Fruit fly (Drosophila melanogaster) whole organism, embryonic: Measurements from ENCODE around the gene HSPBAP1.

Experiments used
- Ada2b ChIP-seq: fragments of 200-800 bp; sonication (Bioruptor generic); IDR thresholded peaks from 2 replicates; pipeline ENCODE4 v1.3.6; 2022; ENCODE audit warnings: missing biosample characterization, missing genetic modification characterization
- Atf3 ChIP-seq: fragments of 200-800 bp; sonication (Bioruptor generic); optimal IDR thresholded peaks from 3 replicates; lab custom pipeline; 2016; ENCODE audit warnings: missing biosample characterization, missing genetic modification characterization
- CG10366 ChIP-seq: fragments of 200-800 bp; sonication (Bioruptor generic); IDR thresholded peaks from 2 replicates; pipeline ENCODE4 v1.3.6; 2022; ENCODE audit warnings: missing biosample characterization, missing genetic modification characterization
- CG12769 ChIP-seq: fragments of 200-800 bp; sonication (Bioruptor generic); optimal IDR thresholded peaks from 2 replicates; lab custom pipeline; 2019; ENCODE audit warnings: missing biosample characterization, mild to moderate bottlenecking, missing genetic modification characterization, moderate library complexity
- CG17912 ChIP-seq: fragments of 200-800 bp; sonication (Bioruptor generic); optimal IDR thresholded peaks from 2 replicates; lab custom pipeline; 2018; ENCODE audit warnings: missing biosample characterization, mild to moderate bottlenecking, missing genetic modification characterization
- CG30431 ChIP-seq: fragments of 200-800 bp; sonication (Bioruptor generic); optimal IDR thresholded peaks from 2 replicates; lab custom pipeline; 2017; ENCODE audit warnings: missing biosample characterization, missing genetic modification characterization
- CG33557 ChIP-seq: fragments of 200-800 bp; sonication (Bioruptor generic); optimal IDR thresholded peaks from 2 replicates; lab custom pipeline; 2019; ENCODE audit warnings: missing biosample characterization, mild to moderate bottlenecking, missing genetic modification characterization, moderate library complexity
- CG42726 ChIP-seq: fragments of 200-800 bp; sonication (Bioruptor generic); IDR thresholded peaks from 2 replicates; pipeline ENCODE4 v1.3.6; 2022; ENCODE audit warnings: missing biosample characterization, missing genetic modification characterization; ENCODE audit not compliant: partially characterized antibody
- CG4730 ChIP-seq: fragments of 200-800 bp; sonication (Bioruptor generic); IDR thresholded peaks from 2 replicates; pipeline ENCODE4 v1.3.6; 2022; ENCODE audit warnings: missing biosample characterization, missing genetic modification characterization
- CG4820 ChIP-seq: fragments of 200-800 bp; sonication (Bioruptor generic); optimal IDR thresholded peaks from 3 replicates; lab custom pipeline; 2016; ENCODE audit warnings: missing biosample characterization, missing genetic modification characterization
- CG5245 ChIP-seq: fragments of 200-800 bp; sonication (Bioruptor generic); optimal IDR thresholded peaks from 3 replicates; lab custom pipeline; 2016; ENCODE audit warnings: missing biosample characterization, missing genetic modification characterization
- CG6813 ChIP-seq: fragments of 200-800 bp; sonication (Bioruptor generic); optimal IDR thresholded peaks from 2 replicates; lab custom pipeline; 2017; ENCODE audit warnings: missing biosample characterization, missing genetic modification characterization, mild to moderate bottlenecking, moderate library complexity, missing genetic modification reagents
- CG7928 ChIP-seq: fragments of 200-800 bp; sonication (Bioruptor generic); optimal IDR thresholded peaks from 2 replicates; lab custom pipeline; 2017; ENCODE audit warnings: missing biosample characterization, mild to moderate bottlenecking, missing genetic modification characterization
- CG9876 ChIP-seq: fragments of 200-800 bp; sonication (Bioruptor generic); optimal IDR thresholded peaks from 2 replicates; lab custom pipeline; 2016; ENCODE audit warnings: missing biosample characterization, missing genetic modification characterization
- Camta ChIP-seq: fragments of 200-800 bp; sonication (Bioruptor generic); optimal IDR thresholded peaks from 2 replicates; lab custom pipeline; 2016; ENCODE audit warnings: missing biosample characterization, missing genetic modification characterization
- Doc2 ChIP-seq: fragments of 200-800 bp; sonication (Bioruptor generic); IDR thresholded peaks from 2 replicates; pipeline ENCODE4 v1.3.6; 2022; ENCODE audit warnings: missing biosample characterization, missing genetic modification characterization
- Dp ChIP-seq: fragments of 200-800 bp; sonication (Bioruptor generic); optimal IDR thresholded peaks from 2 replicates; lab custom pipeline; 2018; ENCODE audit warnings: missing biosample characterization, mild to moderate bottlenecking, missing genetic modification characterization, moderate library complexity
- Fer2 ChIP-seq: fragments of 200-800 bp; sonication (Bioruptor generic); optimal IDR thresholded peaks from 2 replicates; lab custom pipeline; 2018; ENCODE audit warnings: missing biosample characterization, mild to moderate bottlenecking, missing genetic modification characterization, moderate library complexity
- Fer3 ChIP-seq: fragments of 200-800 bp; sonication (Bioruptor generic); optimal IDR thresholded peaks from 2 replicates; lab custom pipeline; 2018; ENCODE audit warnings: missing biosample characterization, mild to moderate bottlenecking, missing genetic modification characterization, moderate library complexity
- H15 ChIP-seq: fragments of 200-800 bp; sonication (Bioruptor generic); IDR thresholded peaks from 3 replicates; pipeline ENCODE4 v1.3.6; 2022; ENCODE audit warnings: missing biosample characterization, missing genetic modification characterization
- HmgZ ChIP-seq: fragments of 200-800 bp; sonication (Bioruptor generic); optimal IDR thresholded peaks from 2 replicates; lab custom pipeline; 2018; ENCODE audit warnings: missing biosample characterization, mild to moderate bottlenecking, missing genetic modification characterization
- Hr51 ChIP-seq, 2 experiments: fragments of 200-800 bp; sonication (Bioruptor generic); optimal IDR thresholded peaks; 2 replicates in 1 of 2; 3 replicates in 1 of 2; lab custom pipeline; 2016 to 2018; ENCODE audit warnings: missing biosample characterization in 2 of 2, missing genetic modification characterization in 2 of 2, mild to moderate bottlenecking in 1 of 2, moderate library complexity in 1 of 2
- Hsf ChIP-seq: fragments of 200-800 bp; sonication (Bioruptor generic); optimal IDR thresholded peaks from 3 replicates; lab custom pipeline; 2016; ENCODE audit warnings: missing biosample characterization, missing genetic modification characterization
- MBD-R2 ChIP-seq: fragments of 200-800 bp; sonication (Bioruptor generic); IDR thresholded peaks from 2 replicates; pipeline ENCODE4 v1.3.6; 2022; ENCODE audit warnings: missing biosample characterization, missing genetic modification characterization
- Mrtf ChIP-seq: fragments of 200-800 bp; sonication (Bioruptor generic); IDR thresholded peaks from 3 replicates; pipeline ENCODE4 v1.3.6; 2022; ENCODE audit warnings: missing biosample characterization, missing genetic modification characterization
- Rx ChIP-seq: fragments of 200-800 bp; sonication (Bioruptor generic); IDR thresholded peaks from 2 replicates; pipeline ENCODE4 v1.3.6; 2022; ENCODE audit warnings: missing biosample characterization, missing genetic modification characterization
- TFAM ChIP-seq: fragments of 200-800 bp; sonication (Bioruptor generic); optimal IDR thresholded peaks from 2 replicates; lab custom pipeline; 2017; ENCODE audit warnings: missing biosample characterization, missing genetic modification characterization, inconsistent platforms
- Taf1 ChIP-seq: fragments of 200-800 bp; sonication (Bioruptor generic); IDR thresholded peaks from 2 replicates; pipeline ENCODE4 v1.3.6; 2022; ENCODE audit warnings: missing biosample characterization, missing genetic modification characterization
- Usf ChIP-seq: fragments of 200-800 bp; sonication (Bioruptor generic); optimal IDR thresholded peaks from 2 replicates; lab custom pipeline; 2017; ENCODE audit warnings: missing genotype, missing biosample characterization, missing genetic modification characterization
- ab ChIP-seq: fragments of 200-800 bp; sonication (Bioruptor generic); optimal IDR thresholded peaks from 2 replicates; lab custom pipeline; 2016; ENCODE audit warnings: missing biosample characterization, missing genetic modification characterization
- chn ChIP-seq: fragments of 200-800 bp; sonication (Bioruptor generic); optimal IDR thresholded peaks from 2 replicates; lab custom pipeline; 2016; ENCODE audit warnings: missing biosample characterization, missing genetic modification characterization
- crp ChIP-seq, 2 experiments: fragments of 200-800 bp; sonication (Bioruptor generic); optimal IDR thresholded peaks; 2 replicates in 1 of 2; 3 replicates in 1 of 2; lab custom pipeline; 2017; ENCODE audit warnings: missing biosample characterization in 2 of 2, missing genetic modification characterization in 2 of 2, mild to moderate bottlenecking in 1 of 2, moderate library complexity in 1 of 2
- dan ChIP-seq: fragments of 200-800 bp; sonication (Bioruptor generic); IDR thresholded peaks from 2 replicates; pipeline ENCODE4 v1.3.6; 2022; ENCODE audit warnings: missing biosample characterization, missing genetic modification characterization
- gro ChIP-seq: fragments of 200-800 bp; sonication (Bioruptor generic); optimal IDR thresholded peaks from 2 replicates; lab custom pipeline; 2016; ENCODE audit warnings: missing biosample characterization, missing genetic modification characterization
- hb ChIP-seq: fragments of 200-800 bp; sonication (Bioruptor generic); IDR thresholded peaks from 3 replicates; pipeline ENCODE4 v1.3.6; 2022; ENCODE audit warnings: missing biosample characterization, missing genetic modification characterization; ENCODE audit not compliant: partially characterized antibody
- hbn ChIP-seq: fragments of 200-800 bp; sonication (Bioruptor generic); IDR thresholded peaks from 2 replicates; pipeline ENCODE4 v1.3.6; 2022; ENCODE audit warnings: missing biosample characterization, missing genetic modification characterization; ENCODE audit not compliant: partially characterized antibody
- insv ChIP-seq, 2 experiments: fragments of 200-800 bp; sonication (Bioruptor generic); optimal IDR thresholded peaks; 3 replicates each; lab custom pipeline; 2016 to 2018; ENCODE audit warnings: missing biosample characterization in 2 of 2, missing genetic modification characterization in 2 of 2
- kah ChIP-seq: fragments of 200-800 bp; sonication (Bioruptor generic); optimal IDR thresholded peaks from 2 replicates; lab custom pipeline; 2018; ENCODE audit warnings: missing biosample characterization, mild to moderate bottlenecking, missing genetic modification characterization
- pum ChIP-seq: fragments of 200-800 bp; sonication (Bioruptor generic); optimal IDR thresholded peaks from 2 replicates; lab custom pipeline; 2016; ENCODE audit warnings: missing biosample characterization, missing genetic modification characterization
- pzg ChIP-seq: fragments of 200-800 bp; sonication (Bioruptor generic); optimal IDR thresholded peaks from 3 replicates; lab custom pipeline; 2018; ENCODE audit warnings: missing biosample characterization, mild to moderate bottlenecking, missing genetic modification characterization, moderate library complexity
- repo ChIP-seq: fragments of 200-800 bp; sonication (Bioruptor generic); optimal IDR thresholded peaks from 2 replicates; lab custom pipeline; 2016; ENCODE audit warnings: missing biosample characterization, missing genetic modification characterization
- salm ChIP-seq: fragments of 200-800 bp; sonication (Bioruptor generic); optimal IDR thresholded peaks from 2 replicates; lab custom pipeline; 2018; ENCODE audit warnings: missing biosample characterization, mild to moderate bottlenecking, missing genetic modification characterization
- sens ChIP-seq: fragments of 200-800 bp; sonication (Bioruptor generic); peaks from one replicate; lab custom pipeline; 2016; ENCODE audit warnings: missing biosample characterization, missing genetic modification characterization
- seq ChIP-seq: fragments of 200-800 bp; sonication (Bioruptor generic); IDR thresholded peaks from 2 replicates; pipeline ENCODE4 v1.3.6; 2022; ENCODE audit warnings: missing biosample characterization, missing genetic modification characterization
- slou ChIP-seq: fragments of 200-800 bp; sonication (Bioruptor generic); optimal IDR thresholded peaks from 3 replicates; lab custom pipeline; 2016; ENCODE audit warnings: missing biosample characterization, missing genetic modification characterization
- sug ChIP-seq: fragments of 200-800 bp; optimal IDR thresholded peaks from 2 replicates; lab custom pipeline; 2019; ENCODE audit warnings: missing biosample characterization, mild to moderate bottlenecking, missing genetic modification characterization, moderate library complexity
- tap ChIP-seq: fragments of 200-800 bp; optimal IDR thresholded peaks from 3 replicates; lab custom pipeline; 2019; ENCODE audit warnings: missing biosample characterization, mild to moderate bottlenecking, missing genetic modification characterization, moderate library complexity
- trem ChIP-seq: fragments of 200-800 bp; optimal IDR thresholded peaks from 3 replicates; lab custom pipeline; 2019; ENCODE audit warnings: missing biosample characterization, mild to moderate bottlenecking, missing genetic modification characterization, moderate library complexity
- ttk ChIP-seq: fragments of 200-800 bp; sonication (Bioruptor generic); IDR thresholded peaks from 2 replicates; pipeline ENCODE4 v2.1.2; 2022; ENCODE audit warnings: missing biosample characterization, missing genetic modification characterization
- vvl ChIP-seq: fragments of 200-800 bp; sonication (Bioruptor generic); IDR thresholded peaks from 2 replicates; pipeline ENCODE4 v1.3.6; 2022; ENCODE audit warnings: missing biosample characterization, missing genetic modification characterization

HSPBAP1 gene

dm6 chr3R:27706581-27707181, 11.6 kb downstream of the HSPBAP1 start, which contains the start of the genes CROT and CG12877 (continued):
- TF ChIP-seq crp (GFP tag; optimal IDR thresholded peaks at IDR 0.05; lab: Kevin White, UChicago) (peak; percentile 97 to 98), CG5245 (peak; percentile 67), CG9876 (GFP tag; lab: Kevin White, UChicago) (no peak), trem (tag; lab: Kevin White, UChicago) (peak; percentile 79), Mrtf (peak; percentile 59; the same call in 2 of the 3 replicates), insv (GFP tag; optimal IDR thresholded peaks at IDR 0.05; lab: Kevin White, UChicago) (peak in 1 of 2 experiments; percentile 74), CG4820 (GFP tag; lab: Kevin White, UChicago) (peak; percentile 75), ab (no peak), vvl (peak; percentile 83), CG4730 (GFP tag; lab: Robert Waterston, UW) (peak; percentile 72), TFAM (peak; percentile 13), CG33557 (GFP tag; lab: Kevin White, UChicago) (peak; percentile 61), sug (peak; percentile 72), CG10366 (GFP tag; lab: Robert Waterston, UW) (peak; percentile 76), MBD-R2 (GFP tag; lab: Robert Waterston, UW) (peak; percentile 86), hb (GFP tag; lab: Robert Waterston, UW) (no peak), gro (GFP tag; lab: Kevin White, UChicago) (peak; percentile 17), ttk (GFP tag; lab: Robert Waterston, UW) (peak; percentile 79), HmgZ (tag; lab: Kevin White, UChicago) (peak; percentile 63), Fer2 (tag; lab: Kevin White, UChicago) (peak; percentile 49), pzg (GFP tag; lab: Kevin White, UChicago) (peak; percentile 47), tap (tag; lab: Kevin White, UChicago) (peak; percentile 66), CG42726 (GFP tag; lab: Robert Waterston, UW) (no peak), CG30431 (GFP tag; lab: Kevin White, UChicago) (peak; percentile 79), Hsf (GFP tag; lab: Kevin White, UChicago) (peak; percentile 75), Ada2b (GFP tag; lab: Robert Waterston, UW) (peak; percentile 72), CG12769 (tag; lab: Kevin White, UChicago) (peak; percentile 11), Rx (GFP tag; lab: Robert Waterston, UW) (peak; percentile 32; the same call in 1 of the 2 replicates), Taf1 (peak; percentile 41; the same call in 1 of the 2 replicates), Usf (GFP tag; lab: Kevin White, UChicago) (peak; percentile 74), Dp (GFP tag; lab: Kevin White, UChicago) (peak; percentile 16), chn (GFP tag; lab: Kevin White, UChicago) (peak; percentile 67), Hr51 (GFP tag; optimal IDR thresholded peaks at IDR 0.05; lab: Kevin White, UChicago) (peak; percentile 73 to 81), kah (GFP tag; lab: Kevin White, UChicago) (no peak), Atf3 (peak; percentile 22), Doc2 (GFP tag; lab: Robert Waterston, UW) (peak; percentile 59; the same call in 1 of the 2 replicates), H15 (GFP tag; lab: Robert Waterston, UW) (peak; percentile 63; the same call in 2 of the 3 replicates), Camta (GFP tag; lab: Kevin White, UChicago) (peak; percentile 26), CG17912 (peak; percentile 17), repo (GFP tag; lab: Kevin White, UChicago) (no peak), sens (peak; percentile 93), seq (GFP tag; lab: Robert Waterston, UW) (0 out of 2 replicates have a peak, but pooled peaks have one; percentile 6), dan (GFP tag; lab: Robert Waterston, UW) (no peak), Fer3 (peak; percentile 63), slou (GFP tag; lab: Kevin White, UChicago) (peak; percentile 69), pum (GFP tag; lab: Kevin White, UChicago) (peak; percentile 18), salm (no peak), hbn (GFP tag; lab: Robert Waterston, UW) (no peak), CG6813 (peak; percentile 13), CG7928 (GFP tag; lab: Kevin White, UChicago) (peak; percentile 16)
